Fruit fly (Drosophila melanogaster) S2 (cell line): ENCODE data around the gene CG11052.

Experiments
- CG8478 ChIP-seq: fragments of >200 bp; optimal IDR thresholded peaks from 2 replicates; lab custom pipeline; 2018
- CTCF ChIP-seq, 2 experiments: fragments of >200 bp; optimal IDR thresholded peaks; 2 replicates each; lab custom pipeline; 2018

- no peak for TF ChIP-seq CTCF (optimal IDR thresholded peaks at IDR 0.05; lab: Kevin White, UChicago)
- no peak for TF ChIP-seq CG8478
Observed at dm6 chr3R:7961348-7961747, 47.7 kb downstream of the CG11052 start.
